Worm (Caenorhabditis elegans) whole organism, mixed stage, embryonic: ENCODE data around the gene C16D9.6.

ENCODE experiments used
- ces-1 ChIP-seq: fragments of 150-350 bp; optimal IDR thresholded peaks from 2 replicates; lab custom pipeline; 2014; ENCODE audit warnings: missing biosample characterization, missing genetic modification reagents, missing genetic modification characterization
- elt-1 ChIP-seq: sonication (generic microtip); optimal IDR thresholded peaks from 2 replicates; lab custom pipeline; 2017; ENCODE audit warnings: missing genetic modification characterization, mild to moderate bottlenecking, missing compliant biosample characterization, antibody characterized with exemption, moderate library complexity, borderline replicate concordance; ENCODE audit not compliant: insufficient read depth
- lsy-2 ChIP-seq: fragments of 150-350 bp; optimal IDR thresholded peaks from 2 replicates; lab custom pipeline; 2014; ENCODE audit warnings: missing biosample characterization, missing genetic modification characterization
- pha-4 ChIP-seq: fragments of 150-350 bp; optimal IDR thresholded peaks from 2 replicates; lab custom pipeline; 2018; ENCODE audit warnings: missing biosample characterization, missing genetic modification reagents, missing genetic modification characterization
- unc-62 ChIP-seq: fragments of 150-350 bp; optimal IDR thresholded peaks from 2 replicates; lab custom pipeline; 2014; ENCODE audit warnings: missing biosample characterization, missing genetic modification reagents, missing genetic modification characterization

ce11 chrV:8250208-8250607, at the start of gene C16D9.6:
- TF ChIP-seq elt-1 (tag; lab: Kevin White, UChicago), result no peak
- TF ChIP-seq lsy-2 (tag; lab: Kevin White, UChicago), result no peak
- TF ChIP-seq ces-1 (GFP tag; lab: Kevin White, UChicago), result no peak
- no peak for TF ChIP-seq pha-4 (tag; lab: Kevin White, UChicago)
- TF ChIP-seq unc-62 (GFP tag; lab: Kevin White, UChicago), result no peak
